Worm (Caenorhabditis elegans) whole organism, mixed stage, embryonic: ENCODE results near the gene atf-7.
A peak's percentile ranks its signal among the peaks of the same experiment; 100 is the strongest.

Experiments
- M03D4.4 ChIP-seq: sonication (generic microtip); optimal IDR thresholded peaks from 2 replicates; lab custom pipeline; 2017; ENCODE audit warnings: mild to moderate bottlenecking, missing genetic modification characterization, missing compliant biosample characterization
- bed-3 ChIP-seq: fragments of 200-800 bp; sonication (Bioruptor generic); optimal IDR thresholded peaks from 3 replicates; lab custom pipeline; 2018; ENCODE audit warnings: mild to moderate bottlenecking, missing genetic modification characterization, moderate library complexity, missing compliant biosample characterization
- blmp-1 ChIP-seq: fragments of 150-350 bp; optimal IDR thresholded peaks from 2 replicates; lab custom pipeline; 2014; ENCODE audit warnings: missing biosample characterization, missing genetic modification characterization
- ceh-39 ChIP-seq: fragments of 150-350 bp; optimal IDR thresholded peaks from 2 replicates; lab custom pipeline; 2014; ENCODE audit warnings: missing biosample characterization, missing genetic modification characterization
- ceh-43 ChIP-seq: fragments of 200-800 bp; sonication (Bioruptor generic); optimal IDR thresholded peaks from 2 replicates; lab custom pipeline; 2018; ENCODE audit warnings: mild to moderate bottlenecking, missing genetic modification characterization, moderate library complexity, missing compliant biosample characterization
- ceh-83 ChIP-seq: fragments of 200-800 bp; sonication (Bioruptor generic); optimal IDR thresholded peaks from 2 replicates; lab custom pipeline; 2018; ENCODE audit warnings: mild to moderate bottlenecking, missing genetic modification characterization, missing compliant biosample characterization
- ces-1 ChIP-seq: fragments of 150-350 bp; optimal IDR thresholded peaks from 2 replicates; lab custom pipeline; 2014; ENCODE audit warnings: missing biosample characterization, missing genetic modification reagents, missing genetic modification characterization
- cnd-1 ChIP-seq: fragments of 200-800 bp; sonication (Bioruptor generic); optimal IDR thresholded peaks from 2 replicates; lab custom pipeline; 2018; ENCODE audit warnings: mild to moderate bottlenecking, missing genetic modification characterization, missing compliant biosample characterization
- drap-1 ChIP-seq: fragments of 200-800 bp; sonication (Bioruptor generic); optimal IDR thresholded peaks from 3 replicates; lab custom pipeline; 2018; ENCODE audit warnings: mild to moderate bottlenecking, missing genetic modification characterization, missing compliant biosample characterization
- elt-1 ChIP-seq: sonication (generic microtip); optimal IDR thresholded peaks from 2 replicates; lab custom pipeline; 2017; ENCODE audit warnings: missing genetic modification characterization, mild to moderate bottlenecking, missing compliant biosample characterization, antibody characterized with exemption, moderate library complexity, borderline replicate concordance; ENCODE audit not compliant: insufficient read depth
- elt-3 ChIP-seq: fragments of 150-350 bp; optimal IDR thresholded peaks from 2 replicates; lab custom pipeline; 2014; ENCODE audit warnings: missing biosample characterization, missing genetic modification characterization
- flh-1 ChIP-seq: fragments of 200-800 bp; sonication (Bioruptor generic); optimal IDR thresholded peaks from 2 replicates; lab custom pipeline; 2018; ENCODE audit warnings: mild to moderate bottlenecking, missing genetic modification characterization, moderate library complexity, missing compliant biosample characterization
- ham-2 ChIP-seq: fragments of 200-800 bp; sonication (Bioruptor generic); optimal IDR thresholded peaks from 2 replicates; lab custom pipeline; 2018; ENCODE audit warnings: mild to moderate bottlenecking, missing genetic modification characterization, missing compliant biosample characterization
- hlh-1 ChIP-seq: fragments of 150-350 bp; optimal IDR thresholded peaks from 2 replicates; lab custom pipeline; 2014; ENCODE audit warnings: missing biosample characterization, missing genetic modification reagents, missing genetic modification characterization
- lin-13 ChIP-seq: fragments of 150-350 bp; optimal IDR thresholded peaks from 2 replicates; lab custom pipeline; 2014; ENCODE audit warnings: missing biosample characterization, missing genetic modification characterization
- lin-32 ChIP-seq: fragments of 200-800 bp; sonication (Bioruptor generic); optimal IDR thresholded peaks from 2 replicates; lab custom pipeline; 2018; ENCODE audit warnings: mild to moderate bottlenecking, missing genetic modification characterization, missing compliant biosample characterization
- lsy-2 ChIP-seq: fragments of 150-350 bp; optimal IDR thresholded peaks from 2 replicates; lab custom pipeline; 2014; ENCODE audit warnings: missing biosample characterization, missing genetic modification characterization
- mab-5 ChIP-seq: fragments of 150-350 bp; optimal IDR thresholded peaks from 2 replicates; lab custom pipeline; 2014; ENCODE audit warnings: missing biosample characterization, missing genetic modification characterization
- mep-1 ChIP-seq: fragments of 150-350 bp; optimal IDR thresholded peaks from 2 replicates; lab custom pipeline; 2017; ENCODE audit warnings: missing biosample characterization, missing genetic modification reagents, missing genetic modification characterization, inconsistent platforms
- mls-2 ChIP-seq: sonication (generic microtip); optimal IDR thresholded peaks from 2 replicates; lab custom pipeline; 2016; ENCODE audit warnings: mild to moderate bottlenecking, missing genetic modification characterization, moderate library complexity, missing compliant biosample characterization
- nhr-12 ChIP-seq: fragments of 150-350 bp; optimal IDR thresholded peaks from 2 replicates; lab custom pipeline; 2014; ENCODE audit warnings: missing biosample characterization, missing genetic modification characterization
- nhr-2 ChIP-seq: fragments of 150-350 bp; optimal IDR thresholded peaks from 2 replicates; lab custom pipeline; 2014; ENCODE audit warnings: missing biosample characterization, missing genetic modification characterization
- nhr-237 ChIP-seq: fragments of 150-350 bp; optimal IDR thresholded peaks from 2 replicates; lab custom pipeline; 2014; ENCODE audit warnings: missing biosample characterization, missing genetic modification characterization
- nhr-28 ChIP-seq: fragments of 150-350 bp; optimal IDR thresholded peaks from 2 replicates; lab custom pipeline; 2014; ENCODE audit warnings: missing biosample characterization, missing genetic modification characterization
- nhr-76 ChIP-seq: sonication (generic microtip); optimal IDR thresholded peaks from 2 replicates; lab custom pipeline; 2017; ENCODE audit warnings: missing biosample characterization, missing genetic modification characterization
- pha-4 ChIP-seq: fragments of 150-350 bp; optimal IDR thresholded peaks from 2 replicates; lab custom pipeline; 2018; ENCODE audit warnings: missing biosample characterization, missing genetic modification reagents, missing genetic modification characterization
- sem-2 ChIP-seq: fragments of 200-800 bp; sonication (Bioruptor generic); optimal IDR thresholded peaks from 2 replicates; lab custom pipeline; 2018; ENCODE audit warnings: mild to moderate bottlenecking, missing genetic modification characterization, missing compliant biosample characterization
- snpc-4 ChIP-seq: fragments of 150-350 bp; optimal IDR thresholded peaks from 2 replicates; lab custom pipeline; 2014; ENCODE audit warnings: missing biosample characterization, missing genetic modification characterization
- sptf-1 ChIP-seq: sonication (generic microtip); optimal IDR thresholded peaks from 2 replicates; lab custom pipeline; 2017; ENCODE audit warnings: mild to moderate bottlenecking, missing genetic modification characterization, moderate library complexity, missing compliant biosample characterization
- tbx-8 ChIP-seq: fragments of 200-800 bp; sonication (Bioruptor generic); optimal IDR thresholded peaks from 2 replicates; lab custom pipeline; 2018; ENCODE audit warnings: mild to moderate bottlenecking, missing genetic modification characterization, moderate library complexity, missing compliant biosample characterization
- unc-120 ChIP-seq: sonication (generic microtip); optimal IDR thresholded peaks from 2 replicates; lab custom pipeline; 2017; ENCODE audit warnings: missing genetic modification characterization, missing compliant biosample characterization; ENCODE audit not compliant: poor library complexity, severe bottlenecking
- unc-39 ChIP-seq: fragments of 150-350 bp; optimal IDR thresholded peaks from 2 replicates; lab custom pipeline; 2014; ENCODE audit warnings: missing biosample characterization, missing genetic modification characterization
- unc-62 ChIP-seq: fragments of 150-350 bp; optimal IDR thresholded peaks from 2 replicates; lab custom pipeline; 2014; ENCODE audit warnings: missing biosample characterization, missing genetic modification reagents, missing genetic modification characterization
- zip-8 ChIP-seq: fragments of 150-350 bp; optimal IDR thresholded peaks from 2 replicates; lab custom pipeline; 2014; ENCODE audit warnings: missing biosample characterization, missing genetic modification characterization
- ztf-11 ChIP-seq: fragments of 150-350 bp; optimal IDR thresholded peaks from 2 replicates; lab custom pipeline; 2014; ENCODE audit warnings: missing biosample characterization, missing genetic modification characterization

Gene atf-7

ce11 chrIII:4502559-4503240 is 3.9 kb upstream of the atf-7 start:
- no peak for TF ChIP-seq unc-39
- no peak for TF ChIP-seq nhr-237 (tag; lab: Kevin White, UChicago)
- TF ChIP-seq pha-4 (tag; lab: Kevin White, UChicago): peak; percentile 30
- TF ChIP-seq sem-2 (GFP tag; lab: Kevin White, UChicago): no peak
- TF ChIP-seq nhr-28: no peak
- TF ChIP-seq ceh-83 (GFP tag; lab: Kevin White, UChicago): no peak
- TF ChIP-seq M03D4.4 (tag; lab: Kevin White, UChicago): peak; percentile 10
- no peak for TF ChIP-seq unc-120 (tag; lab: Kevin White, UChicago)
- no peak for TF ChIP-seq tbx-8
- peak; percentile 91 for TF ChIP-seq nhr-2 (tag; lab: Kevin White, UChicago)
- no peak for TF ChIP-seq nhr-76 (tag; lab: Kevin White, UChicago)
- peak; percentile 83 for TF ChIP-seq cnd-1
- TF ChIP-seq mls-2 (tag; lab: Kevin White, UChicago): no peak
- peak; percentile 4 for TF ChIP-seq mep-1 (tag; lab: Kevin White, UChicago)
- no peak for TF ChIP-seq drap-1 (GFP tag; lab: Kevin White, UChicago)
- peak; percentile 34 for TF ChIP-seq ham-2 (GFP tag; lab: Kevin White, UChicago)
- TF ChIP-seq zip-8 (tag; lab: Kevin White, UChicago): peak; percentile 89
- TF ChIP-seq hlh-1: no peak
- TF ChIP-seq flh-1: no peak
- peak; percentile 43 for TF ChIP-seq ztf-11 (tag; lab: Kevin White, UChicago)
- TF ChIP-seq lin-32 (GFP tag; lab: Kevin White, UChicago): no peak
- TF ChIP-seq unc-62: peak; percentile 56
- no peak for TF ChIP-seq ces-1 (GFP tag; lab: Kevin White, UChicago)
- no peak for TF ChIP-seq snpc-4 (tag; lab: Kevin White, UChicago)
- TF ChIP-seq ceh-43: no peak
- no peak for TF ChIP-seq mab-5
- TF ChIP-seq blmp-1 (tag; lab: Kevin White, UChicago): no peak
- TF ChIP-seq lin-13 (tag; lab: Kevin White, UChicago): no peak
- TF ChIP-seq lsy-2 (tag; lab: Kevin White, UChicago): no peak
- TF ChIP-seq bed-3 (GFP tag; lab: Kevin White, UChicago): no peak
- peak; percentile 53 for TF ChIP-seq ceh-39 (tag; lab: Kevin White, UChicago)
- TF ChIP-seq elt-1: no peak
- TF ChIP-seq sptf-1: peak; percentile 41
- no peak for TF ChIP-seq nhr-12 (tag; lab: Kevin White, UChicago)
- no peak for TF ChIP-seq elt-3
- TF ChIP-seq, all 35 proteins: peak for 11

- TF ChIP-seq zip-8 (tag; lab: Kevin White, UChicago) (peak; percentile 29), mls-2 (tag; lab: Kevin White, UChicago) (no peak), nhr-12 (tag; lab: Kevin White, UChicago) (no peak)
- TF ChIP-seq, all 35 proteins: peak for 1
Observed at ce11 chrIII:4496085-4496484, 2.8 kb downstream of the atf-7 start.

- no peak for TF ChIP-seq unc-120 (tag; lab: Kevin White, UChicago)
- TF ChIP-seq unc-39: no peak
Observed at ce11 chrIII:4495685-4496084, 3.2 kb downstream of the atf-7 start.

- TF ChIP-seq unc-62 (no peak), elt-1 (no peak), mls-2 (tag; lab: Kevin White, UChicago) (no peak), nhr-12 (tag; lab: Kevin White, UChicago) (no peak), ceh-39 (tag; lab: Kevin White, UChicago) (no peak), sptf-1 (no peak), lsy-2 (tag; lab: Kevin White, UChicago) (no peak), hlh-1 (no peak), pha-4 (tag; lab: Kevin White, UChicago) (no peak), ztf-11 (tag; lab: Kevin White, UChicago) (no peak), snpc-4 (tag; lab: Kevin White, UChicago) (no peak), mab-5 (no peak), nhr-28 (no peak), M03D4.4 (tag; lab: Kevin White, UChicago) (no peak), elt-3 (no peak), unc-120 (tag; lab: Kevin White, UChicago) (no peak), ceh-83 (GFP tag; lab: Kevin White, UChicago) (no peak), drap-1 (GFP tag; lab: Kevin White, UChicago) (no peak)
- TF ChIP-seq, all 35 proteins: peak for 0
Observed at ce11 chrIII:4495250-4495649, 3.6 kb downstream of the atf-7 start.
